Fruit fly (Drosophila melanogaster) Kc167 (cell line): Measurements from ENCODE around the gene cnir.

Experiments
- Myc ChIP-seq: fragments of >200 bp; optimal IDR thresholded peaks from 2 replicates; lab custom pipeline; 2017; ENCODE audit warnings: missing external identifiers
- h ChIP-seq: fragments of >200 bp; optimal IDR thresholded peaks from 3 replicates; lab custom pipeline; 2018; ENCODE audit warnings: missing external identifiers
- ttk ChIP-seq: sonication (Bioruptor generic); optimal IDR thresholded peaks from 2 replicates; lab custom pipeline; 2017; ENCODE audit warnings: missing external identifiers

- TF ChIP-seq Myc (lab: Kevin White, UChicago) (no peak), ttk (lab: Kevin White, UChicago) (no peak), h (lab: Kevin White, UChicago) (no peak)
These were observed 36.2 kb downstream of the cnir start for dm6 chr2L:3003399-3003798.
